Worm (Caenorhabditis elegans): ENCODE measurements around the gene C30G12.2.

Gene C30G12.2

ce11 chrII:7301670-7302151, 11.5 kb downstream of the C30G12.2 start, which contains the start of gene cul-4 (continued):
- TF ChIP-seq mel-28 (tag; optimal IDR thresholded peaks at IDR 0.05; ENCODE audit: borderline replicate concordance), result no peak
- peak; percentile 36 for TF ChIP-seq snpc-4 (GFP tag; optimal IDR thresholded peaks at IDR 0.05)
- peak in 3 of 4 experiments; percentile 64 to 79 (median 70) for TF ChIP-seq snpc-4 (tag; optimal IDR thresholded peaks at IDR 0.05)
- TF ChIP-seq hmg-20 (GFP tag; IDR thresholded peaks at IDR 0.05), result 0 out of 2 replicates have a peak, but pooled peaks have one; percentile 51
- peak; percentile 91 for TF ChIP-seq snpc-3.4 (tag; optimal IDR thresholded peaks at IDR 0.05)
- no peak for TF ChIP-seq egl-18 (GFP tag; IDR thresholded peaks at IDR 0.05)
- peak; percentile 0 for TF ChIP-seq die-1 (tag; optimal IDR thresholded peaks at IDR 0.05)
- peak; percentile 74 for TF ChIP-seq ceh-100 (GFP tag; IDR thresholded peaks at IDR 0.05)
- TF ChIP-seq Y67H2A.10 (GFP tag; conservative IDR thresholded peaks at IDR 0.05), result no peak
- no peak for TF ChIP-seq nfya-1 (tag; optimal IDR thresholded peaks at IDR 0.05; ENCODE audit: borderline replicate concordance, insufficient read depth)
- TF ChIP-seq snpc-1.3 (tag; optimal IDR thresholded peaks at IDR 0.05; ENCODE audit: insufficient read depth), result peak; percentile 68
- TF ChIP-seq F33H1.4 (GFP tag; IDR thresholded peaks at IDR 0.05), result peak; percentile 86
- TF ChIP-seq zfh-2 (GFP tag; conservative IDR thresholded peaks at IDR 0.05), result no peak
- peak; percentile 63 for TF ChIP-seq F49E8.2 (tag; optimal IDR thresholded peaks at IDR 0.05; ENCODE audit: insufficient read depth)
- TF ChIP-seq ccch-3 (GFP tag; optimal IDR thresholded peaks at IDR 0.05), result no peak
- peak; percentile 99 for TF ChIP-seq madf-8 (GFP tag; conservative IDR thresholded peaks at IDR 0.05)
- TF ChIP-seq attf-5 (GFP tag; optimal IDR thresholded peaks at IDR 0.05), result peak; percentile 50
- TF ChIP-seq dpl-1 (GFP tag; optimal IDR thresholded peaks at IDR 0.05), result peak; percentile 53
- TF ChIP-seq B0019.2 (GFP tag; conservative IDR thresholded peaks at IDR 0.05), result no peak
- TF ChIP-seq nhr-90 (tag; optimal IDR thresholded peaks at IDR 0.05), result no peak
- 0 out of 2 replicates have a peak, but pooled peaks have one; percentile 16 for TF ChIP-seq Y79H2A.3 (GFP tag; conservative IDR thresholded peaks at IDR 0.05)
- TF ChIP-seq akir-1 (GFP tag; optimal IDR thresholded peaks at IDR 0.05), result no peak
- peak; percentile 88 for TF ChIP-seq D2030.7 (GFP tag; IDR thresholded peaks at IDR 0.05)
- TF ChIP-seq Y95B8A.8 (GFP tag; IDR thresholded peaks at IDR 0.05), result 0 out of 2 replicates have a peak, but pooled peaks have one; percentile 17

ce11 chrII:7305558-7305957, 15.3 kb downstream of the C30G12.2 start, which contains the start of gene brf-1:
TSS of gene brf-1 (plus strand) at chrII:7305858.
- no peak for TF ChIP-seq F33H1.4 (GFP tag; IDR thresholded peaks at IDR 0.05)
- no peak for TF ChIP-seq F57C9.4 (tag; optimal IDR thresholded peaks at IDR 0.05)
- TF ChIP-seq lin-54 (GFP tag; optimal IDR thresholded peaks at IDR 0.05), result no peak
- TF ChIP-seq ccch-3 (GFP tag; optimal IDR thresholded peaks at IDR 0.05), result no peak
- no peak for TF ChIP-seq hlh-26 (GFP tag; conservative IDR thresholded peaks at IDR 0.05)
- TF ChIP-seq lin-40 (tag; optimal IDR thresholded peaks at IDR 0.05), result no peak
- TF ChIP-seq attf-6 (GFP tag; IDR thresholded peaks at IDR 0.05), result no peak
- no peak for TF ChIP-seq F57A8.1 (GFP tag; optimal IDR thresholded peaks at IDR 0.05)
- no peak for TF ChIP-seq B0261.1 (tag; optimal IDR thresholded peaks at IDR 0.05)
- TF ChIP-seq tbx-9 (tag; optimal IDR thresholded peaks at IDR 0.05; ENCODE audit: borderline replicate concordance), result no peak
- TF ChIP-seq B0035.1 (tag; optimal IDR thresholded peaks at IDR 0.05), result no peak
- TF ChIP-seq F49E8.2 (tag; optimal IDR thresholded peaks at IDR 0.05; ENCODE audit: insufficient read depth), result no peak

- TF ChIP-seq rpc-1 (optimal IDR thresholded peaks at IDR 0.05), result no peak
- no peak for TF ChIP-seq rpc-1 (tag; optimal IDR thresholded peaks at IDR 0.05)
- no peak for TF ChIP-seq hsf-1 (GFP tag; IDR thresholded peaks at IDR 0.05)
- TF ChIP-seq ztf-22 (GFP tag; optimal IDR thresholded peaks at IDR 0.05), result no peak
- TF ChIP-seq madf-3 (GFP tag; IDR thresholded peaks at IDR 0.05), result no peak
- TF ChIP-seq F57C9.4 (tag; optimal IDR thresholded peaks at IDR 0.05), result no peak
- TF ChIP-seq unc-62 (GFP tag; optimal IDR thresholded peaks at IDR 0.05), result no peak
- TF ChIP-seq egrh-3 (GFP tag; IDR thresholded peaks at IDR 0.05), result no peak
- TF ChIP-seq attf-5 (GFP tag; optimal IDR thresholded peaks at IDR 0.05), result no peak
- no peak for TF ChIP-seq B0336.3 (GFP tag; IDR thresholded peaks at IDR 0.05)
- no peak for TF ChIP-seq xnd-1 (tag; optimal IDR thresholded peaks at IDR 0.05)
- TF ChIP-seq F39B2.1 (GFP tag; IDR thresholded peaks at IDR 0.05), result no peak
- TF ChIP-seq ets-4 (GFP tag; optimal IDR thresholded peaks at IDR 0.05), result no peak
- TF ChIP-seq ztf-18 (tag; optimal IDR thresholded peaks at IDR 0.05), result no peak
- no peak for TF ChIP-seq sptf-2 (GFP tag; optimal IDR thresholded peaks at IDR 0.05)
- no peak for TF ChIP-seq snpc-1.3 (tag; optimal IDR thresholded peaks at IDR 0.05; ENCODE audit: insufficient read depth)
Observed at ce11 chrII:7310023-7310422, 19.8 kb downstream of the C30G12.2 start, which contains the start of the genes F45E12.5 and cnep-1. TSS of gene F45E12.5 (minus strand) at chrII:7310115. TSS of gene cnep-1 (plus strand) at chrII:7310348.

All from whole organism, young adult.